Fruit fly (Drosophila melanogaster) Kc167 (cell line): Measurements from ENCODE around the gene corto.

ENCODE experiments used
- Myc ChIP-seq: fragments of >200 bp; optimal IDR thresholded peaks from 2 replicates; lab custom pipeline; 2017; ENCODE audit warnings: missing external identifiers
- h ChIP-seq: fragments of >200 bp; optimal IDR thresholded peaks from 3 replicates; lab custom pipeline; 2018; ENCODE audit warnings: missing external identifiers
- insv ChIP-seq: fragments of >200 bp; optimal IDR thresholded peaks from 3 replicates; lab custom pipeline; 2018; ENCODE audit warnings: missing external identifiers
- psq ChIP-seq: fragments of >200 bp; optimal IDR thresholded peaks from 2 replicates; lab custom pipeline; 2017; ENCODE audit warnings: missing external identifiers

DNA sequence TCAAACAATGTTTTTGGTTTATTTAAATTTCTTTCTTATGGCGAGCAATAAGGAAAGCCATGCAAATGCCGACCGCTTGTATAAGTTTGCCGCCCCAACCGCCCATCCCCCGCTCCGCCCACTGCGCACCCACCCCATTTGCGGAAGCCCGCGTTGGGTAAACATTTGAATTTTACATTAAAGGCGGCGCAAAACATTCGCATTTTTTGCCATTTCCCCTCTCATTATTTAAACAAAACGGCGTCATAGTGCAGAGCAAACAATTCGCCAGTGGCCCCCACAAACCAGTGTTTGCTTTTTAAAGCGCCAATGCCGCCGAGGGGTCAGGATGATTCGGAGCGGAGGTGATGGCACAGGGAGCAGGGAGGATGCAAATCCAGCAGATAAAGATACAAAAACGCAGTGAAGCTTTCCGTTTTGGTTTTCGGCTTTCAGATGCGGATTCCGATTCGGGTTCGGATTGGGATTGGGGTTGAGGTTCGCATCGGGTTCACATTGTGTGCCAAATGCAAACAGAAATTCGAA lies 51.4 kb downstream of the corto start:
- TF ChIP-seq Myc (no peak), psq (lab: Kevin White, UChicago) (no peak), h (lab: Kevin White, UChicago) (no peak), insv (lab: Kevin White, UChicago) (no peak)
